Fruit fly (Drosophila melanogaster) whole organism, embryonic: ENCODE measurements around the gene dpr2.

Experiments
- Adf1 ChIP-seq: fragments of 200-800 bp; sonication (Bioruptor generic); IDR thresholded peaks from 2 replicates; pipeline ENCODE4 v1.3.6; 2022; ENCODE audit warnings: missing biosample characterization, missing genetic modification characterization
- Atf3 ChIP-seq: fragments of 200-800 bp; sonication (Bioruptor generic); optimal IDR thresholded peaks from 3 replicates; lab custom pipeline; 2016; ENCODE audit warnings: missing biosample characterization, missing genetic modification characterization
- BEAF-32 ChIP-seq: fragments of 200-800 bp; sonication (Bioruptor generic); optimal IDR thresholded peaks from 3 replicates; lab custom pipeline; 2017; ENCODE audit warnings: missing biosample characterization, missing genetic modification characterization, mild to moderate bottlenecking, moderate library complexity, missing genetic modification reagents
- Bteb2 ChIP-seq: fragments of 200-800 bp; sonication (Bioruptor generic); optimal IDR thresholded peaks from 2 replicates; lab custom pipeline; 2016; ENCODE audit warnings: missing biosample characterization, missing genetic modification characterization
- CG10979 ChIP-seq: fragments of 200-800 bp; sonication (Bioruptor generic); optimal IDR thresholded peaks from 2 replicates; lab custom pipeline; 2018; ENCODE audit warnings: missing biosample characterization, mild to moderate bottlenecking, missing genetic modification characterization, moderate library complexity
- CG12236 ChIP-seq: fragments of 200-800 bp; sonication (Bioruptor generic); optimal IDR thresholded peaks from 2 replicates; lab custom pipeline; 2016; ENCODE audit warnings: missing biosample characterization, missing genetic modification characterization
- CG12659 ChIP-seq: fragments of 200-800 bp; sonication (Bioruptor generic); optimal IDR thresholded peaks from 3 replicates; lab custom pipeline; 2017; ENCODE audit warnings: mild to moderate bottlenecking, missing biosample characterization, missing genetic modification reagents, missing genetic modification characterization
- CG13775 ChIP-seq: fragments of 200-800 bp; sonication (Bioruptor generic); optimal IDR thresholded peaks from 3 replicates; lab custom pipeline; 2017; ENCODE audit warnings: missing biosample characterization, mild to moderate bottlenecking, missing genetic modification characterization
- CG15601 ChIP-seq: fragments of 200-800 bp; sonication (Bioruptor generic); optimal IDR thresholded peaks from 3 replicates; lab custom pipeline; 2019; ENCODE audit warnings: missing biosample characterization, mild to moderate bottlenecking, missing genetic modification characterization, moderate library complexity
- CG17612 ChIP-seq: fragments of 200-800 bp; sonication (Bioruptor generic); IDR thresholded peaks from 2 replicates; pipeline ENCODE4 v1.3.6; 2022; ENCODE audit warnings: missing biosample characterization, missing genetic modification characterization
- CG17802 ChIP-seq: fragments of 200-800 bp; sonication (Bioruptor generic); optimal IDR thresholded peaks from 2 replicates; lab custom pipeline; 2018; ENCODE audit warnings: missing biosample characterization, mild to moderate bottlenecking, missing genetic modification characterization, moderate library complexity
- CG2202 ChIP-seq: fragments of 200-800 bp; sonication (Bioruptor generic); optimal IDR thresholded peaks from 2 replicates; lab custom pipeline; 2018; ENCODE audit warnings: missing biosample characterization, mild to moderate bottlenecking, missing genetic modification characterization
- CG2875 ChIP-seq: fragments of 200-800 bp; sonication (Bioruptor generic); optimal IDR thresholded peaks from 2 replicates; lab custom pipeline; 2017; ENCODE audit warnings: missing biosample characterization, mild to moderate bottlenecking, missing genetic modification characterization, missing genetic modification reagents
- CG30020 ChIP-seq: fragments of 200-800 bp; optimal IDR thresholded peaks from 2 replicates; lab custom pipeline; 2019; ENCODE audit warnings: missing biosample characterization, mild to moderate bottlenecking, missing genetic modification characterization, moderate library complexity
- CG32532 ChIP-seq: fragments of 200-800 bp; sonication (Bioruptor generic); IDR thresholded peaks from 2 replicates; pipeline ENCODE4 v1.3.6; 2022; ENCODE audit warnings: missing biosample characterization, missing genetic modification characterization
- CG3838 ChIP-seq: fragments of 200-800 bp; sonication (Bioruptor generic); optimal IDR thresholded peaks from 3 replicates; lab custom pipeline; 2016; ENCODE audit warnings: missing biosample characterization, missing genetic modification characterization
- CG3847 ChIP-seq: fragments of 200-800 bp; sonication (Bioruptor generic); IDR thresholded peaks from 2 replicates; pipeline ENCODE4 v1.3.6; 2022; ENCODE audit warnings: missing biosample characterization, missing genetic modification characterization
- CG4617 ChIP-seq: fragments of 200-800 bp; sonication (Bioruptor generic); optimal IDR thresholded peaks from 3 replicates; lab custom pipeline; 2016; ENCODE audit warnings: missing biosample characterization, missing genetic modification characterization, borderline replicate concordance
- CG7928 ChIP-seq: fragments of 200-800 bp; sonication (Bioruptor generic); optimal IDR thresholded peaks from 2 replicates; lab custom pipeline; 2017; ENCODE audit warnings: missing biosample characterization, mild to moderate bottlenecking, missing genetic modification characterization
- CG8765 ChIP-seq: fragments of 200-800 bp; sonication (Bioruptor generic); IDR thresholded peaks from 2 replicates; pipeline ENCODE4 v1.3.6; 2022; ENCODE audit warnings: missing biosample characterization, missing genetic modification characterization
- CHES-1-like ChIP-seq: fragments of 200-800 bp; sonication (Bioruptor generic); optimal IDR thresholded peaks from 2 replicates; lab custom pipeline; 2016; ENCODE audit warnings: missing biosample characterization, missing genetic modification characterization
- D ChIP-seq, 2 experiments: fragments of 200-800 bp in 1 of 2; fragments of >200 bp in 1 of 2; sonication (Bioruptor generic) in 1 of 2; optimal IDR thresholded peaks; 2 replicates in 1 of 2; 3 replicates in 1 of 2; lab custom pipeline; 2017; ENCODE audit warnings: mild to moderate bottlenecking in 1 of 2, missing biosample characterization in 1 of 2, missing genetic modification characterization in 1 of 2, missing genetic modification reagents in 1 of 2
- Dip3 ChIP-seq: fragments of 200-800 bp; sonication (Bioruptor generic); optimal IDR thresholded peaks from 3 replicates; lab custom pipeline; 2016; ENCODE audit warnings: missing biosample characterization, missing genetic modification characterization
- Doc2 ChIP-seq: fragments of 200-800 bp; sonication (Bioruptor generic); IDR thresholded peaks from 2 replicates; pipeline ENCODE4 v1.3.6; 2022; ENCODE audit warnings: missing biosample characterization, missing genetic modification characterization
- E2f2 ChIP-seq: fragments of 200-800 bp; sonication (Bioruptor generic); IDR thresholded peaks from 2 replicates; pipeline ENCODE4 v1.3.6; 2022; ENCODE audit warnings: missing biosample characterization, missing genetic modification characterization
- Ets97D ChIP-seq: fragments of 200-800 bp; sonication (Bioruptor generic); optimal IDR thresholded peaks from 3 replicates; lab custom pipeline; 2016; ENCODE audit warnings: missing biosample characterization, missing genetic modification characterization
- Hr3 ChIP-seq: fragments of 200-800 bp; sonication (Bioruptor generic); optimal IDR thresholded peaks from 3 replicates; lab custom pipeline; 2016; ENCODE audit warnings: missing biosample characterization, missing genetic modification characterization
- Mes4 ChIP-seq: fragments of 200-800 bp; sonication (Bioruptor generic); optimal IDR thresholded peaks from 2 replicates; lab custom pipeline; 2016; ENCODE audit warnings: missing biosample characterization, missing genetic modification characterization
- Poxn ChIP-seq: fragments of 200-800 bp; sonication (Bioruptor generic); IDR thresholded peaks from 2 replicates; pipeline ENCODE4 v1.3.6; 2022; ENCODE audit warnings: missing biosample characterization, missing genetic modification characterization
- Sin3A ChIP-seq: fragments of >200 bp; optimal IDR thresholded peaks from 2 replicates; lab custom pipeline; 2018
- Ssrp ChIP-seq: fragments of 200-800 bp; sonication (Bioruptor generic); optimal IDR thresholded peaks from 2 replicates; lab custom pipeline; 2018; ENCODE audit warnings: missing biosample characterization, mild to moderate bottlenecking, missing genetic modification characterization, moderate library complexity
- Usf ChIP-seq: fragments of 200-800 bp; sonication (Bioruptor generic); optimal IDR thresholded peaks from 2 replicates; lab custom pipeline; 2017; ENCODE audit warnings: missing genotype, missing biosample characterization, missing genetic modification characterization
- Xrp1 ChIP-seq: fragments of 200-800 bp; sonication (Bioruptor generic); IDR thresholded peaks from 2 replicates; pipeline ENCODE4 v1.3.6; 2022; ENCODE audit warnings: missing biosample characterization, missing genetic modification characterization
- aop ChIP-seq: fragments of 200-800 bp; sonication (Bioruptor generic); IDR thresholded peaks from 2 replicates; pipeline ENCODE4 v1.3.6; 2022; ENCODE audit warnings: missing biosample characterization, missing genetic modification characterization
- az2 ChIP-seq: fragments of 200-800 bp; sonication (Bioruptor generic); optimal IDR thresholded peaks from 3 replicates; lab custom pipeline; 2016; ENCODE audit warnings: missing biosample characterization, missing genetic modification characterization
- bab2 ChIP-seq: fragments of 200-800 bp; sonication (Bioruptor generic); optimal IDR thresholded peaks from 2 replicates; lab custom pipeline; 2016; ENCODE audit warnings: missing biosample characterization, missing genetic modification characterization
- eve ChIP-seq, 2 experiments: fragments of >200 bp; optimal IDR thresholded peaks; 2 replicates each; lab custom pipeline; 2017; ENCODE audit warnings: missing biosample characterization in 2 of 2, missing genetic modification characterization in 2 of 2
- ewg ChIP-seq: fragments of 200-800 bp; sonication (Bioruptor generic); optimal IDR thresholded peaks from 3 replicates; lab custom pipeline; 2017; ENCODE audit warnings: mild to moderate bottlenecking, missing biosample characterization, missing genetic modification reagents, missing genetic modification characterization
- gcm2 ChIP-seq: fragments of 200-800 bp; sonication (Bioruptor generic); optimal IDR thresholded peaks from 2 replicates; lab custom pipeline; 2016; ENCODE audit warnings: missing biosample characterization, missing genetic modification characterization
- gem ChIP-seq: fragments of 200-800 bp; sonication (Bioruptor generic); optimal IDR thresholded peaks from 2 replicates; lab custom pipeline; 2019; ENCODE audit warnings: missing biosample characterization, mild to moderate bottlenecking, missing genetic modification characterization, moderate library complexity
- odd ChIP-seq: fragments of 200-800 bp; sonication (Bioruptor generic); optimal IDR thresholded peaks from 2 replicates; lab custom pipeline; 2017; ENCODE audit warnings: missing biosample characterization, mild to moderate bottlenecking, missing genetic modification characterization
- psq ChIP-seq: fragments of 200-800 bp; sonication (Bioruptor generic); optimal IDR thresholded peaks from 2 replicates; lab custom pipeline; 2017; ENCODE audit warnings: missing biosample characterization, missing genetic modification characterization
- ro ChIP-seq: fragments of 200-800 bp; sonication (Bioruptor generic); IDR thresholded peaks from 2 replicates; pipeline ENCODE4 v1.3.6; 2022; ENCODE audit warnings: missing biosample characterization, missing genetic modification characterization
- row ChIP-seq: fragments of 200-800 bp; sonication (Bioruptor generic); IDR thresholded peaks from 3 replicates; pipeline ENCODE4 v1.3.6; 2022; ENCODE audit warnings: missing biosample characterization, missing genetic modification characterization
- sens ChIP-seq: fragments of 200-800 bp; sonication (Bioruptor generic); peaks from one replicate; lab custom pipeline; 2016; ENCODE audit warnings: missing biosample characterization, missing genetic modification characterization
- stwl ChIP-seq: fragments of 200-800 bp; sonication (Bioruptor generic); optimal IDR thresholded peaks from 3 replicates; lab custom pipeline; 2018; ENCODE audit warnings: missing biosample characterization, mild to moderate bottlenecking, missing genetic modification characterization, moderate library complexity
- tin ChIP-seq: fragments of 200-800 bp; sonication (Bioruptor generic); optimal IDR thresholded peaks from 3 replicates; lab custom pipeline; 2016; ENCODE audit warnings: missing biosample characterization, missing genetic modification characterization
- wdn ChIP-seq: fragments of 200-800 bp; sonication (Bioruptor generic); IDR thresholded peaks from 2 replicates; pipeline ENCODE4 v1.3.6; 2022; ENCODE audit warnings: missing biosample characterization, missing genetic modification characterization
- yki ChIP-seq: fragments of >200 bp; optimal IDR thresholded peaks from 3 replicates; lab custom pipeline; 2018
- zen ChIP-seq: fragments of 200-800 bp; sonication (Bioruptor generic); optimal IDR thresholded peaks from 3 replicates; lab custom pipeline; 2018; ENCODE audit warnings: missing biosample characterization, mild to moderate bottlenecking, missing genetic modification characterization, moderate library complexity
- zf30C ChIP-seq: fragments of 200-800 bp; sonication (Bioruptor generic); optimal IDR thresholded peaks from 3 replicates; lab custom pipeline; 2018; ENCODE audit warnings: missing biosample characterization, mild to moderate bottlenecking, missing genetic modification characterization
- zfh2 ChIP-seq: fragments of 200-800 bp; sonication (Bioruptor generic); optimal IDR thresholded peaks from 2 replicates; lab custom pipeline; 2016; ENCODE audit warnings: missing biosample characterization, missing genetic modification characterization

The dpr2 gene

DNA sequence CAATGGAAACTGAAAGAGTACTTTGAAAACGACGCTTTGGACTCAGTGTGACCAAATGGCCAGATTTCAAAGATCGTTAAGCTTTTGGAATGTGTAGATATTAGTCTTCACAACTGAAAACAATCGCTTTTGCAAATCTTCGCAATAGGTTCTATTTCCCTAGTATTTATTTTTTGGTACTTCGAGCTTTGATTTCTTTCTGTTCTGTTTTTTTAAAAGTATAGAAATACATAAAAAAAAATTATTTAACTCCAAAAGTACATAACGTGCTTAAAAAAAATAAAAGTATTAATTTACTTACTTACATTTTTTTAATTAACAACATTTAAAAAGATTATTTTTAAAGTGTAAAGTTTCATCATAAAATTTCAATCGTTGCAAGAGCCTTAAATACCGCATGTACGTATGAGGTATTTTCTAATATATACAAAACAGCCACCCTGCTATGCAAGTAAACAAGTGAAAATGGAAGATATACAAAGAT, 23.5 kb upstream of the dpr2 start, which contains the start of the genes piwi and CG12253 (continued):
- TF ChIP-seq bab2 = peak; percentile 50
- no peak for TF ChIP-seq Sin3A (lab: Kevin White, UChicago)
- TF ChIP-seq Mes4 = no peak
- peak; percentile 64; the same call in 1 of the 2 replicates for TF ChIP-seq ro (GFP tag; lab: Robert Waterston, UW)
- TF ChIP-seq Xrp1 (GFP tag; lab: Robert Waterston, UW) = peak; percentile 27; the same call in 1 of the 2 replicates
- peak; percentile 33 for TF ChIP-seq zen (tag; lab: Kevin White, UChicago)
- TF ChIP-seq BEAF-32 (GFP tag; lab: Kevin White, UChicago) = peak; percentile 34
- TF ChIP-seq zfh2 (GFP tag; lab: Kevin White, UChicago) = peak; percentile 28
- TF ChIP-seq CHES-1-like (GFP tag; lab: Kevin White, UChicago) = peak; percentile 32
- TF ChIP-seq Poxn (GFP tag; lab: Robert Waterston, UW) = peak; percentile 41; the same call in 1 of the 2 replicates
- TF ChIP-seq yki (lab: Kevin White, UChicago) = no peak
- peak; percentile 86 for TF ChIP-seq CG13775 (GFP tag; lab: Kevin White, UChicago)
- no peak for TF ChIP-seq psq (GFP tag; lab: Kevin White, UChicago)
- TF ChIP-seq gem (tag; lab: Kevin White, UChicago) = peak; percentile 96
- TF ChIP-seq Dip3 (GFP tag; lab: Kevin White, UChicago) = peak; percentile 25
- TF ChIP-seq aop (GFP tag; lab: Robert Waterston, UW) = no peak
- TF ChIP-seq Atf3 (GFP tag; lab: Kevin White, UChicago) = peak; percentile 8
- peak; percentile 54 for TF ChIP-seq CG32532
- peak; percentile 64 for TF ChIP-seq E2f2
- no peak for TF ChIP-seq CG12236
- TF ChIP-seq wdn (GFP tag; lab: Robert Waterston, UW) = peak; percentile 61; the same call in 1 of the 2 replicates
- TF ChIP-seq Ets97D (GFP tag; lab: Kevin White, UChicago) = peak; percentile 26
- peak; percentile 40 for TF ChIP-seq CG2202
- no peak for TF ChIP-seq gcm2 (GFP tag; lab: Kevin White, UChicago)
- TF ChIP-seq tin = peak; percentile 37
- peak; percentile 52 for TF ChIP-seq Usf (GFP tag; lab: Kevin White, UChicago)
- peak; percentile 77 for TF ChIP-seq CG10979 (tag; lab: Kevin White, UChicago)
- TF ChIP-seq stwl (tag; lab: Kevin White, UChicago) = peak; percentile 51
- TF ChIP-seq CG30020 (tag; lab: Kevin White, UChicago) = peak; percentile 80
- peak; percentile 88 for TF ChIP-seq CG12659 (GFP tag; lab: Kevin White, UChicago)
- peak; percentile 94 for TF ChIP-seq Ssrp (tag; lab: Kevin White, UChicago)
- TF ChIP-seq Hr3 (GFP tag; lab: Kevin White, UChicago) = peak; percentile 84
- TF ChIP-seq CG4617 (GFP tag; lab: Kevin White, UChicago) = peak; percentile 27
- TF ChIP-seq CG7928 (GFP tag; lab: Kevin White, UChicago) = peak; percentile 1
- TF ChIP-seq CG2875 (GFP tag; lab: Kevin White, UChicago) = peak; percentile 57
- peak; percentile 86 for TF ChIP-seq CG15601 (tag; lab: Kevin White, UChicago)
- peak; percentile 84 for TF ChIP-seq CG3847 (GFP tag; lab: Robert Waterston, UW)
- TF ChIP-seq eve (GFP tag; optimal IDR thresholded peaks at IDR 0.05; lab: Kevin White, UChicago) = no peak
- peak; percentile 54 for TF ChIP-seq odd (GFP tag; lab: Kevin White, UChicago)
- TF ChIP-seq sens (GFP tag; lab: Kevin White, UChicago) = peak; percentile 71
- TF ChIP-seq CG8765 (GFP tag; lab: Robert Waterston, UW) = no peak
- peak; percentile 64 for TF ChIP-seq ewg (GFP tag; lab: Kevin White, UChicago)
- TF ChIP-seq Adf1 (GFP tag; lab: Robert Waterston, UW) = peak; percentile 63
- peak; percentile 39 for TF ChIP-seq zf30C (GFP tag; lab: Kevin White, UChicago)
- TF ChIP-seq row (GFP tag; lab: Robert Waterston, UW) = peak; percentile 83
- peak; percentile 32 for TF ChIP-seq Bteb2 (GFP tag; lab: Kevin White, UChicago)
- TF ChIP-seq D (optimal IDR thresholded peaks at IDR 0.05; lab: Kevin White, UChicago) = no peak
- TF ChIP-seq D (GFP tag; optimal IDR thresholded peaks at IDR 0.05; lab: Kevin White, UChicago) = peak; percentile 28
- TF ChIP-seq CG17612 (GFP tag; lab: Robert Waterston, UW) = no peak
- TF ChIP-seq CG3838 (GFP tag; lab: Kevin White, UChicago) = peak; percentile 35
- TF ChIP-seq Doc2 (GFP tag; lab: Robert Waterston, UW) = no peak
- peak; percentile 74 for TF ChIP-seq az2 (GFP tag; lab: Kevin White, UChicago)
- TF ChIP-seq CG17802 (tag; lab: Kevin White, UChicago) = no peak
